Worm (Caenorhabditis elegans) whole organism, L2 larva: ENCODE results near the gene sre-51.

Source experiments
- ceh-82 ChIP-seq: fragments of 150-350 bp; optimal IDR thresholded peaks from 2 replicates; lab custom pipeline; 2014; ENCODE audit warnings: missing biosample characterization, missing genetic modification characterization
- dmd-4 ChIP-seq: sonication (generic microtip); optimal IDR thresholded peaks from 2 replicates; lab custom pipeline; 2017; ENCODE audit warnings: missing biosample characterization, missing genetic modification characterization
- lin-39 ChIP-seq: fragments of 150-350 bp; optimal IDR thresholded peaks from 2 replicates; lab custom pipeline; 2014; ENCODE audit warnings: missing biosample characterization, missing genetic modification reagents, missing genetic modification characterization
- nhr-11 ChIP-seq: fragments of 150-350 bp; optimal IDR thresholded peaks from 2 replicates; lab custom pipeline; 2014; ENCODE audit warnings: missing biosample characterization, missing genetic modification characterization
- nhr-12 ChIP-seq: fragments of 150-350 bp; optimal IDR thresholded peaks from 2 replicates; lab custom pipeline; 2014; ENCODE audit warnings: missing biosample characterization, missing genetic modification characterization
- nhr-23 ChIP-seq: fragments of 150-350 bp; optimal IDR thresholded peaks from 2 replicates; lab custom pipeline; 2014; ENCODE audit warnings: missing biosample characterization, missing genetic modification reagents, missing genetic modification characterization
- nhr-6 ChIP-seq: fragments of 150-350 bp; optimal IDR thresholded peaks from 2 replicates; lab custom pipeline; 2014; ENCODE audit warnings: missing biosample characterization, missing genetic modification characterization
- nhr-77 ChIP-seq: fragments of 150-350 bp; optimal IDR thresholded peaks from 2 replicates; lab custom pipeline; 2014; ENCODE audit warnings: missing biosample characterization, missing genetic modification characterization
- unc-39 ChIP-seq: fragments of 150-350 bp; optimal IDR thresholded peaks from 2 replicates; lab custom pipeline; 2014; ENCODE audit warnings: missing biosample characterization, missing genetic modification characterization
- unc-55 ChIP-seq: fragments of 150-350 bp; sonication (generic microtip); optimal IDR thresholded peaks from 3 replicates; lab custom pipeline; 2014; ENCODE audit warnings: missing biosample characterization, missing genetic modification reagents, missing genetic modification characterization
- unc-62 ChIP-seq: fragments of 150-350 bp; optimal IDR thresholded peaks from 2 replicates; lab custom pipeline; 2014; ENCODE audit warnings: missing biosample characterization, missing genetic modification reagents, missing genetic modification characterization
- zag-1 ChIP-seq: fragments of 150-350 bp; optimal IDR thresholded peaks from 2 replicates; lab custom pipeline; 2014; ENCODE audit warnings: missing biosample characterization, missing genetic modification characterization
- ztf-4 ChIP-seq: fragments of 150-350 bp; optimal IDR thresholded peaks from 2 replicates; lab custom pipeline; 2014; ENCODE audit warnings: missing biosample characterization, missing genetic modification characterization

DNA sequence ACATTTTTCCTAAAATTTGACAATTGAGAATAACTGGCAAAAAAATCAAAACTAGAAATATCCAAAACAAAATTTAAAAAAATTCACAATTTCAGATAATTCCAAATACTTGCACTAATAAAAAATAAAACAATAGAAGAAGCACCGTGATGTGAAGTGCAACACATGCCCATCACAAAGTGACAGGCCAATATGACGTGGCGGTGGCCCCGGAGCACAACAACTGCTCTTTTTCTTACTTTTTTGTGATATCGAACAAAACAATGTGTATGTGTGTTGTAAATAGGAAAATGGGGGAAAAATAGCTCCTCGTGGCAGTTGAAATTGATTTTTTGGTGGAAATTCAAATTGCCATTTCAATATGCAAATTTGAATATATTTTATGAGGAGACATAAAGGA is 42.2 kb downstream of the sre-51 start:
- TF ChIP-seq dmd-4 (tag; lab: Kevin White, UChicago) (no peak), unc-55 (GFP tag; lab: Kevin White, UChicago) (no peak), nhr-6 (tag; lab: Kevin White, UChicago) (no peak), nhr-23 (tag; lab: Kevin White, UChicago) (no peak), unc-39 (tag; lab: Kevin White, UChicago) (no peak), zag-1 (tag; lab: Kevin White, UChicago) (no peak), nhr-11 (no peak), ztf-4 (tag; lab: Kevin White, UChicago) (no peak), nhr-77 (tag; lab: Kevin White, UChicago) (no peak), ceh-82 (tag; lab: Kevin White, UChicago) (no peak), lin-39 (no peak), unc-62 (GFP tag; lab: Kevin White, UChicago) (no peak), nhr-12 (no peak)
